Worm (Caenorhabditis elegans) whole organism, L3 larva: ENCODE data around the gene E04F6.15.

ENCODE experiments used
- ama-1 ChIP-seq: fragments of 150-350 bp; optimal IDR thresholded peaks from 2 replicates; lab custom pipeline; 2018
- ceh-28 ChIP-seq: fragments of 150-350 bp; optimal IDR thresholded peaks from 2 replicates; lab custom pipeline; 2014; ENCODE audit warnings: missing biosample characterization, missing genetic modification reagents, missing genetic modification characterization
- ceh-82 ChIP-seq: fragments of 150-350 bp; optimal IDR thresholded peaks from 2 replicates; lab custom pipeline; 2014; ENCODE audit warnings: missing biosample characterization, missing genetic modification characterization
- lin-15B ChIP-seq: fragments of 150-350 bp; optimal IDR thresholded peaks from 2 replicates; lab custom pipeline; 2014; ENCODE audit warnings: missing biosample characterization, missing genetic modification characterization
- nhr-67 ChIP-seq: fragments of 150-350 bp; optimal IDR thresholded peaks from 2 replicates; lab custom pipeline; 2014; ENCODE audit warnings: missing biosample characterization, missing genetic modification characterization
- unc-62 ChIP-seq: fragments of 150-350 bp; sonication (generic microtip); optimal IDR thresholded peaks from 4 replicates; lab custom pipeline; 2014; ENCODE audit warnings: missing biosample characterization, missing genetic modification reagents, missing genetic modification characterization
- ztf-11 ChIP-seq: fragments of 150-350 bp; optimal IDR thresholded peaks from 2 replicates; lab custom pipeline; 2014; ENCODE audit warnings: missing biosample characterization, missing genetic modification characterization

DNA sequence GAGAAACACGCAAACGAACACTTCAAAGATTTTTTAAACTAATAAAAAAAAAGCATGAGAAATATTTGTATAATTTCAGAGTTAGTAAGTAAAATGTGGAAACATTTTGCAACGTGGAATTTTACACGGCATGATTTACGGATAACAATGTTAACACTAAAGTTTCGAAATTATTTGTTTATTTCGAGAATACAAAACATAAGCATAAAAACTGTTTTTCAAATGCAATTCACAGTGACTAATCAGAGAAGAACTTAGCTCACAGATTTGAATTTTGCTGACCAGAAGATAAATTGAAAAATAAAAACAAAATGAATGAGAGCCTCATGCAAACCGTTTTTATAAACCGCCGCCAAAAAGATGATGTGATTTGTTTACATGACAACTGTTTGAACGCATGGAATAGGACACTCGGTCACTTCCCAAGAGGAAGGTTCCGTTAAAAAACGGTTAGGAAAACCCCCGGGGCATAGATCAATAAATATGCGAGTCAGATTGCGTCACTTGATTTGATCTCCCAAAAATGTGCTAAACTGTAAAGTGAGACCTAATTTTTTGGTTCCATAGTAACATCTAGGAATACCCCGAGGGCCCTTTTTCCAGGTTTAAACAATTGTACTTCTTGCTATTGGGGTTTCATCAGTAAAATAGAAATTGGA, 15.9 kb upstream of the E04F6.15 start, which contains the start of gene clh-3:
- TF ChIP-seq ceh-28 (tag; lab: Kevin White, UChicago): no peak
- no peak for TF ChIP-seq lin-15B (tag; lab: Kevin White, UChicago)
- no peak for TF ChIP-seq ama-1 (lab: Kevin White, UChicago)
- TF ChIP-seq unc-62: no peak
- TF ChIP-seq ztf-11 (tag; lab: Kevin White, UChicago): no peak
- TF ChIP-seq nhr-67 (tag; lab: Kevin White, UChicago): no peak
- no peak for TF ChIP-seq ceh-82 (tag; lab: Kevin White, UChicago)
